Fruit fly (Drosophila melanogaster): Measurements from ENCODE around the gene CG33772.

CG33772 gene

DNA sequence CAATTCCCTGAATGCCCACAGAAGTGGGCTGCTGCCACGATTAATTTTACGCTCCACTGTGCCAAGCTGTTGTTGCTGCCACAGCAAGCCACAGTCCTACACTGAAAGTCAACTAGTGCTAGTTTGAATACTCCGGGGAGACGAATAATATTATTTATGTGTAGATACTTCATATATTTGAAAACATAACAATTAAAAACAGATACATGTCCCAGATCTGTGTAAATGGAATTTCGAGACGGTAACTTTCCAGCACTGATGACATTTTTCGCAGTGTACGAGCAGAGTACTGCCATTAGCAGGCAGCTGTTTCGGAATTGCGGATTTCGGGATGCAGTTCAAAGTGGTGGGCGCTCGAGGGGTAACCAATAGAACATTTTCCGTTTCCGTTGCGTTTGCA, 12.8 kb upstream of the CG33772 start (continued):
- TF ChIP-seq Sox15 (GFP tag; optimal IDR thresholded peaks at IDR 0.05) (no peak), Met (GFP tag; optimal IDR thresholded peaks at IDR 0.05) (peak; percentile 47), achi (GFP tag; optimal IDR thresholded peaks at IDR 0.05) (peak; percentile 23), CG31627 (GFP tag; optimal IDR thresholded peaks at IDR 0.05) (peak; percentile 46), spab (GFP tag; optimal IDR thresholded peaks at IDR 0.05) (no peak), pdm3 (GFP tag; optimal IDR thresholded peaks at IDR 0.05) (peak; percentile 34), CG3032 (tag; optimal IDR thresholded peaks at IDR 0.05) (no peak), lz (GFP tag; optimal IDR thresholded peaks at IDR 0.05) (peak; percentile 27), CG6276 (GFP tag; optimal IDR thresholded peaks at IDR 0.05) (no peak), OdsH (GFP tag; optimal IDR thresholded peaks at IDR 0.05) (peak; percentile 38), fd85E (GFP tag; optimal IDR thresholded peaks at IDR 0.05) (no peak), Hr38 (GFP tag; optimal IDR thresholded peaks at IDR 0.05) (no peak), Sox102F (GFP tag; optimal IDR thresholded peaks at IDR 0.05) (peak; percentile 30), svp (GFP tag) (no peak), CG32006 (GFP tag; optimal IDR thresholded peaks at IDR 0.05) (peak; percentile 15), CG9139 (GFP tag; optimal IDR thresholded peaks at IDR 0.05) (no peak), CG11902 (GFP tag; optimal IDR thresholded peaks at IDR 0.05) (no peak), Eip78C (GFP tag) (peak; percentile 46), CG11294 (GFP tag; IDR thresholded peaks at IDR 0.05) (no peak), Hr39 (GFP tag; optimal IDR thresholded peaks at IDR 0.05) (peak; percentile 44), CG8319 (GFP tag; optimal IDR thresholded peaks at IDR 0.05) (no peak), CG6163 (GFP tag; IDR thresholded peaks at IDR 0.05) (0 out of 3 replicates have a peak, but pooled peaks have one; percentile 39), acj6 (GFP tag; optimal IDR thresholded peaks at IDR 0.05) (peak; percentile 8), Ets96B (tag; optimal IDR thresholded peaks at IDR 0.05) (no peak), salr (GFP tag; optimal IDR thresholded peaks at IDR 0.05) (no peak), fd59A (GFP tag; optimal IDR thresholded peaks at IDR 0.05) (no peak), CG4318 (GFP tag; optimal IDR thresholded peaks at IDR 0.05) (no peak), esn (GFP tag; optimal IDR thresholded peaks at IDR 0.05) (no peak), dsx (GFP tag; optimal IDR thresholded peaks at IDR 0.05; ENCODE audit: poor library complexity, severe bottlenecking) (no peak), CG10669 (GFP tag; optimal IDR thresholded peaks at IDR 0.05) (peak; percentile 24), CG1621 (tag; optimal IDR thresholded peaks at IDR 0.05) (no peak), CG6854 (GFP tag; optimal IDR thresholded peaks at IDR 0.05) (no peak), CG3919 (GFP tag; optimal IDR thresholded peaks at IDR 0.05) (peak; percentile 18)

DNA sequence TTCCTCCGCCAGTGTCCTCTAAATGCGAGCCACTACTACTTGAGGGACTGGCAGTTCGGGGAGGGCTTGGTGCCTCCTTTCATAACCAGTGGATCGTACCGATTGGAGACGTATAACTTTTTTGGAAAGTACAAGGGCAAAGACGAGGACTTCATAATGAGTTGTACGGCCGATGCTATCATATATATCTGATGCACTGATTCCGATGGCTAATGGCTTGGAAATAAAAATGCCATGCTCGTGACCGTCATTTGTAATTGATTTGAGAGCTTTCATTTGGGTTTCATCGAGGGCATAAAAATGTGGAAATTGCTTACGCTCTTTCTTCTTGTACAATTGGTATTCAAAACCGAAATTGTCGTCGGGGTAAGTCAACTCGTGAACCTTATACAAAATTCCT, 3.2 kb downstream of the CG33772 start, which contains the start of gene CG33771:
Gene CG33771 (plus strand): TSS at position 301 of the 400 bp plus-strand sequence.
- TF ChIP-seq CG10669 (GFP tag; optimal IDR thresholded peaks at IDR 0.05): no peak
- TF ChIP-seq CG6854 (GFP tag; optimal IDR thresholded peaks at IDR 0.05): no peak
- no peak for TF ChIP-seq CG3919 (GFP tag; optimal IDR thresholded peaks at IDR 0.05)
- TF ChIP-seq Eip93F (GFP tag; optimal IDR thresholded peaks at IDR 0.05): no peak
- no peak for TF ChIP-seq CG31627 (GFP tag; optimal IDR thresholded peaks at IDR 0.05)
- no peak for TF ChIP-seq CG34406 (GFP tag; optimal IDR thresholded peaks at IDR 0.05)
- no peak for TF ChIP-seq Sox15 (GFP tag; optimal IDR thresholded peaks at IDR 0.05)
- no peak for TF ChIP-seq achi (GFP tag; optimal IDR thresholded peaks at IDR 0.05)
- TF ChIP-seq ss (GFP tag; optimal IDR thresholded peaks at IDR 0.05): no peak
- no peak for TF ChIP-seq Sox14 (GFP tag; optimal IDR thresholded peaks at IDR 0.05)

DNA sequence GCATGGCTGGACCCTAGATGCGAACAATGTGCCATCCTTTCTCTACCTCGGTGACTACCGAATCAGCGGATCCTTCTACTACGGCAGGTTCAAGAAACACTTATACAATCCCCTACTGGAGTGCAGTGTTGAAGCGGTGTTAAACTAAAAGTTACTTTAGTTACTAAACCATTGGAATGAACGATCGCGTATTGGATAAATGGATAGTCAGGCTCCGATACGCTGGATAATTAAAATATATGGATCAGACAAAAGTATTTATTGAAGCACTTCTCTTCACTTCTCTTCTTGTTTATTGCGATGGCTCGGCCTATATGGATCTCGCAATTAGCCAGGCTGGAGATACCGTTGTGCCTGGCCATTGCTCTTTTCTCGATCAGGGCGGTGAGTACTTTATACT, 4.0 kb downstream of the CG33772 start, which contains the start of gene CG33770:
Gene CG33770 (plus strand): TSS at position 301 of the 400 bp plus-strand sequence.
- TF ChIP-seq Hr4 (GFP tag; optimal IDR thresholded peaks at IDR 0.05): no peak
- TF ChIP-seq svp (GFP tag): peak; percentile 19
- TF ChIP-seq vri (GFP tag; optimal IDR thresholded peaks at IDR 0.05): no peak
- TF ChIP-seq ss (GFP tag; optimal IDR thresholded peaks at IDR 0.05): no peak

Data from whole organism, prepupa.